Fruit fly (Drosophila melanogaster): ENCODE results near the gene betaNACtes1.

DNA sequence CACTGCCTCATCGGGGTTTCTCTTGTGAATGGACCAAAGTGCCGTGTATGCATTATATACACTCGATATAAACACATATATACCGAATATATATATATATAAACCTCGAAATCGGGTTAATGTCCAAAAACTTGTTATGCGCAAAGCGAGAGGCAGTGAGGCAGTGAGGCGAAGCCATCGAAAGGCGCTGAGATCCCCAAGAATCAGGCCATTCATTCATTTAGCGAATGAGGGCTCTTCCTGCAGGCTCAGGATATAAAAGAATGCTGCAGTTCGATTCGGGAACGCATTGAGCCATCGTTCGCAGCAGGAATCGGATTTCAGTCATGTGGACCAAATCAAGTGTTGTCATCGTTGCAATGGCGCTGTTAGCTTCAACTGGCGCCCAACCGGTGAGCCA is 14.5 kb upstream of the betaNACtes1 start, which contains the start of gene CG12481:
- TF ChIP-seq CG13775 (GFP tag; optimal IDR thresholded peaks at IDR 0.05) (no peak), CG3995 (GFP tag; optimal IDR thresholded peaks at IDR 0.05) (no peak), sens-2 (GFP tag; IDR thresholded peaks at IDR 0.05) (no peak), CG17359 (tag; optimal IDR thresholded peaks at IDR 0.05) (no peak), psq (GFP tag; optimal IDR thresholded peaks at IDR 0.05) (no peak), wek (GFP tag; optimal IDR thresholded peaks at IDR 0.05) (no peak), unc-4 (GFP tag; IDR thresholded peaks at IDR 0.05; ENCODE audit: partially characterized antibody) (no peak), pita (GFP tag; optimal IDR thresholded peaks at IDR 0.05) (no peak), vvl (GFP tag; IDR thresholded peaks at IDR 0.05) (no peak), CG8478 (optimal IDR thresholded peaks at IDR 0.05) (no peak), ATbp (GFP tag; optimal IDR thresholded peaks at IDR 0.05) (no peak), Hmx (GFP tag; optimal IDR thresholded peaks at IDR 0.05) (no peak)

Measured in whole organism, embryonic.